Worm (Caenorhabditis elegans) whole organism, L4 larva: Measurements from ENCODE around the gene spp-16.
A peak's percentile ranks its signal among the peaks of the same experiment; 100 is the strongest.

Experiments used
- D1046.2 ChIP-seq: fragments of 200-800 bp; sonication (Bioruptor generic); IDR thresholded peaks from 2 replicates; pipeline ENCODE4 v1.3.6; 2022; ENCODE audit warnings: missing genetic modification characterization, missing compliant biosample characterization
- T26A8.4 ChIP-seq: fragments of 200-800 bp; sonication (Bioruptor generic); IDR thresholded peaks from 2 replicates; pipeline ENCODE4 v1.3.6; 2022; ENCODE audit warnings: missing genetic modification characterization, missing compliant biosample characterization
- Y48G9A.11 ChIP-seq: fragments of 200-800 bp; sonication (Bioruptor generic); IDR thresholded peaks from 2 replicates; pipeline ENCODE4 v1.3.6; 2022; ENCODE audit warnings: missing genetic modification reagents, missing genetic modification characterization, missing compliant biosample characterization
- Y5F2A.4 ChIP-seq: fragments of 200-800 bp; sonication (Bioruptor generic); optimal IDR thresholded peaks from 2 replicates; lab custom pipeline; 2018; ENCODE audit warnings: mild to moderate bottlenecking, missing genetic modification characterization, missing compliant biosample characterization
- ama-1 ChIP-seq: fragments of 150-350 bp; optimal IDR thresholded peaks from 2 replicates; lab custom pipeline; 2014; ENCODE audit warnings: inconsistent platforms, mixed read lengths
- arid-1 ChIP-seq: fragments of 200-800 bp; sonication (Bioruptor generic); conservative IDR thresholded peaks from 2 replicates; pipeline ENCODE4 v1.3.6; 2022; ENCODE audit warnings: missing genetic modification reagents, missing genetic modification characterization, missing compliant biosample characterization
- attf-4 ChIP-seq: sonication (generic microtip); optimal IDR thresholded peaks from 3 replicates; lab custom pipeline; 2017; ENCODE audit warnings: missing biosample characterization, missing genetic modification characterization
- ceh-62 ChIP-seq: sonication (generic microtip); optimal IDR thresholded peaks from 2 replicates; lab custom pipeline; 2017; ENCODE audit warnings: missing biosample characterization, missing genetic modification characterization
- ces-1 ChIP-seq: fragments of 150-350 bp; sonication (generic microtip); optimal IDR thresholded peaks from 4 replicates; lab custom pipeline; 2014; ENCODE audit warnings: missing biosample characterization, missing genetic modification reagents, missing genetic modification characterization
- daf-12 ChIP-seq: fragments of 150-350 bp; optimal IDR thresholded peaks from 2 replicates; lab custom pipeline; 2014; ENCODE audit warnings: missing biosample characterization, missing genetic modification reagents, missing genetic modification characterization
- daf-16 ChIP-seq, 3 experiments: sonication (generic microtip); optimal IDR thresholded peaks; 2 replicates each; lab custom pipeline; 2016 to 2017; ENCODE audit warnings: missing genetic modification characterization in 3 of 3, missing genetic modification reagents in 3 of 3, mild to moderate bottlenecking in 2 of 3, missing compliant biosample characterization in 2 of 3, missing biosample characterization in 1 of 3, moderate library complexity in 1 of 3
- dmd-6 ChIP-seq: fragments of 200-800 bp; sonication (Bioruptor generic); IDR thresholded peaks from 2 replicates; pipeline ENCODE4 v1.3.6; 2022; ENCODE audit warnings: missing genetic modification reagents, missing genetic modification characterization, missing compliant biosample characterization
- dmd-9 ChIP-seq: fragments of 200-800 bp; sonication (Bioruptor generic); IDR thresholded peaks from 2 replicates; pipeline ENCODE4 v1.3.6; 2022; ENCODE audit warnings: missing genetic modification reagents, missing genetic modification characterization, missing compliant biosample characterization
- gei-8 ChIP-seq: fragments of 200-800 bp; sonication (Bioruptor generic); optimal IDR thresholded peaks from 2 replicates; lab custom pipeline; 2018; ENCODE audit warnings: mild to moderate bottlenecking, missing genetic modification characterization, missing compliant biosample characterization
- hlh-11 ChIP-seq: fragments of 200-800 bp; sonication (Bioruptor generic); optimal IDR thresholded peaks from 2 replicates; lab custom pipeline; 2018; ENCODE audit warnings: mild to moderate bottlenecking, missing genetic modification characterization, missing compliant biosample characterization
- lin-1 ChIP-seq: fragments of 200-800 bp; sonication (Bioruptor generic); IDR thresholded peaks from 2 replicates; pipeline ENCODE4 v1.3.6; 2022; ENCODE audit warnings: missing genetic modification reagents, missing genetic modification characterization, missing compliant biosample characterization
- lin-15B ChIP-seq: fragments of 150-350 bp; sonication (generic microtip); optimal IDR thresholded peaks from 3 replicates; lab custom pipeline; 2014; ENCODE audit warnings: missing biosample characterization, missing genetic modification characterization
- lin-29 ChIP-seq: fragments of 200-800 bp; sonication (Bioruptor generic); IDR thresholded peaks from 2 replicates; pipeline ENCODE4 v1.3.6; 2022; ENCODE audit warnings: missing genetic modification reagents, missing genetic modification characterization, missing compliant biosample characterization
- lin-38 ChIP-seq: fragments of 200-800 bp; sonication (Bioruptor generic); IDR thresholded peaks from 2 replicates; pipeline ENCODE4 v1.3.6; 2022; ENCODE audit warnings: missing genetic modification reagents, missing genetic modification characterization, missing compliant biosample characterization
- lsy-2 ChIP-seq, 2 experiments: fragments of 150-350 bp in 1 of 2; sonication (generic microtip) in 1 of 2; optimal IDR thresholded peaks; 2 replicates each; lab custom pipeline; 2014 to 2017; ENCODE audit warnings: missing biosample characterization in 2 of 2, missing genetic modification characterization in 2 of 2
- mdl-1 ChIP-seq, 2 experiments: fragments of 150-350 bp in 1 of 2; sonication (generic microtip) in 1 of 2; optimal IDR thresholded peaks; 2 replicates each; lab custom pipeline; 2014 to 2017; ENCODE audit warnings: missing biosample characterization in 2 of 2, missing genetic modification characterization in 2 of 2
- mes-2 ChIP-seq: sonication (generic microtip); optimal IDR thresholded peaks from 2 replicates; lab custom pipeline; 2016; ENCODE audit warnings: missing genotype, mild to moderate bottlenecking, missing genetic modification characterization, missing compliant biosample characterization; ENCODE audit not compliant: poor library complexity, severe bottlenecking
- mxl-2 ChIP-seq: fragments of 200-800 bp; sonication (Bioruptor generic); conservative IDR thresholded peaks from 2 replicates; pipeline ENCODE4 v1.3.6; 2022; ENCODE audit warnings: missing genetic modification reagents, missing genetic modification characterization, missing compliant biosample characterization
- nhr-10 ChIP-seq: fragments of 150-350 bp; optimal IDR thresholded peaks from 2 replicates; lab custom pipeline; 2014; ENCODE audit warnings: missing biosample characterization, missing genetic modification characterization
- nhr-102 ChIP-seq: sonication (generic microtip); optimal IDR thresholded peaks from 2 replicates; lab custom pipeline; 2016; ENCODE audit warnings: mild to moderate bottlenecking, missing genetic modification characterization, moderate library complexity, missing compliant biosample characterization
- nhr-11 ChIP-seq: fragments of 150-350 bp; optimal IDR thresholded peaks from 2 replicates; lab custom pipeline; 2014; ENCODE audit warnings: missing biosample characterization, missing genetic modification characterization
- nhr-111 ChIP-seq: fragments of 200-800 bp; sonication (Bioruptor generic); optimal IDR thresholded peaks from 2 replicates; lab custom pipeline; 2018; ENCODE audit warnings: mild to moderate bottlenecking, missing genetic modification characterization, missing compliant biosample characterization
- nhr-28 ChIP-seq: fragments of 150-350 bp; optimal IDR thresholded peaks from 2 replicates; lab custom pipeline; 2014; ENCODE audit warnings: missing biosample characterization, missing genetic modification characterization
- nhr-42 ChIP-seq: fragments of 200-800 bp; sonication (Bioruptor generic); IDR thresholded peaks from 2 replicates; pipeline ENCODE4 v1.3.6; 2022; ENCODE audit warnings: missing genetic modification characterization, missing compliant biosample characterization
- nhr-48 ChIP-seq: sonication (generic microtip); optimal IDR thresholded peaks from 2 replicates; lab custom pipeline; 2016; ENCODE audit warnings: mild to moderate bottlenecking, missing genetic modification characterization, missing compliant biosample characterization
- nhr-76 ChIP-seq: fragments of 150-350 bp; optimal IDR thresholded peaks from 2 replicates; lab custom pipeline; 2014; ENCODE audit warnings: missing biosample characterization, missing genetic modification characterization
- nhr-77 ChIP-seq: fragments of 150-350 bp; optimal IDR thresholded peaks from 2 replicates; lab custom pipeline; 2014; ENCODE audit warnings: missing biosample characterization, missing genetic modification characterization
- php-3 ChIP-seq: fragments of 200-800 bp; sonication (Bioruptor generic); IDR thresholded peaks from 2 replicates; pipeline ENCODE4 v1.3.6; 2022; ENCODE audit warnings: missing genetic modification reagents, missing genetic modification characterization, missing compliant biosample characterization
- pqm-1 ChIP-seq: sonication (generic microtip); optimal IDR thresholded peaks from 2 replicates; lab custom pipeline; 2017; ENCODE audit warnings: missing biosample characterization, missing genetic modification characterization
- sdz-12 ChIP-seq: fragments of 200-800 bp; sonication (Bioruptor generic); optimal IDR thresholded peaks from 2 replicates; lab custom pipeline; 2018; ENCODE audit warnings: mild to moderate bottlenecking, missing genetic modification characterization, missing compliant biosample characterization
- skn-1 ChIP-seq: fragments of 150-350 bp; optimal IDR thresholded peaks from 2 replicates; lab custom pipeline; 2014; ENCODE audit warnings: missing biosample characterization, missing genetic modification characterization
- snpc-4 ChIP-seq: fragments of 150-350 bp; optimal IDR thresholded peaks from 2 replicates; lab custom pipeline; 2014; ENCODE audit warnings: missing biosample characterization, missing genetic modification characterization
- spr-1 ChIP-seq: sonication (generic microtip); optimal IDR thresholded peaks from 2 replicates; lab custom pipeline; 2016; ENCODE audit warnings: mild to moderate bottlenecking, missing genetic modification characterization, missing compliant biosample characterization
- spr-3 ChIP-seq: fragments of 200-800 bp; sonication (Bioruptor generic); optimal IDR thresholded peaks from 2 replicates; lab custom pipeline; 2018; ENCODE audit warnings: mild to moderate bottlenecking, missing genetic modification characterization, missing compliant biosample characterization
- unc-62 ChIP-seq, 3 experiments: fragments of 150-350 bp in 1 of 3; sonication (generic microtip); optimal IDR thresholded peaks in 2 of 3; peaks in 1 of 3; 1 replicate in 1 of 3; 2 replicates in 2 of 3; lab custom pipeline; 2014 to 2017; ENCODE audit warnings: missing biosample characterization in 3 of 3, missing genetic modification characterization in 3 of 3, missing genetic modification reagents in 3 of 3, missing genotype in 1 of 3
- vab-7 ChIP-seq: fragments of 200-800 bp; sonication (Bioruptor generic); IDR thresholded peaks from 2 replicates; pipeline ENCODE4 v1.3.6; 2022; ENCODE audit warnings: missing genetic modification reagents, missing genetic modification characterization, missing compliant biosample characterization
- zip-2 ChIP-seq: fragments of 150-350 bp; optimal IDR thresholded peaks from 2 replicates; lab custom pipeline; 2014; ENCODE audit warnings: missing biosample characterization, missing genetic modification characterization
- ztf-7 ChIP-seq: fragments of 150-350 bp; optimal IDR thresholded peaks from 2 replicates; lab custom pipeline; 2014; ENCODE audit warnings: missing biosample characterization, missing genetic modification characterization

The spp-16 gene

DNA sequence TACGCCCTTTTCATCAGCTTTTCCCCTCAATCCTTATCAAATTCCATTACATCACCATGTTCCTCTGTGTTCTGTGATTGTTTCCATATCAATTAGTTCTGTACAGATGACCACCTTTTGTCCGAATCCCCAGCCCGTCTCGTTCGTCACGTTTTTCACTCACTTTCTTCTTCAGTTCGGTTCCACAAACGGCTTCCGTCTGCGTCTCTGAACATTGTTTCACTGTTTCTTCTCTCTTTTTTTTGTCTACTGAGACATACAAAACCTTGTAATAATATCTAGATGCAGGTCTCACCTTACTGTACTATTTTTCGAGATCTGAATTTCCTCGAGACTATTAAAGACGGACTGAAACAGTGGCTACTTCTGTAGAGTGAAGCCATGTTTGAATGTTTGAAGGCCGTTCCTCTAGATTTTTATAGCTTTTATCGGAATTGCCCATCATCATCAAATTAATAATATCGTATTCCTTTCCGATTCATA lies 14.7 kb downstream of the spp-16 start, which contains the start of gene F32D8.3 (continued):
- TF ChIP-seq unc-62 (GFP tag; optimal IDR thresholded peaks at IDR 0.05 in 1 of 2; lab: Kevin White, UChicago): peak in 1 of 2 experiments; percentile 67
- TF ChIP-seq unc-62 (tag; optimal IDR thresholded peaks at IDR 0.05; lab: Kevin White, UChicago): no peak
- TF ChIP-seq ama-1 (lab: Kevin White, UChicago): no peak

DNA sequence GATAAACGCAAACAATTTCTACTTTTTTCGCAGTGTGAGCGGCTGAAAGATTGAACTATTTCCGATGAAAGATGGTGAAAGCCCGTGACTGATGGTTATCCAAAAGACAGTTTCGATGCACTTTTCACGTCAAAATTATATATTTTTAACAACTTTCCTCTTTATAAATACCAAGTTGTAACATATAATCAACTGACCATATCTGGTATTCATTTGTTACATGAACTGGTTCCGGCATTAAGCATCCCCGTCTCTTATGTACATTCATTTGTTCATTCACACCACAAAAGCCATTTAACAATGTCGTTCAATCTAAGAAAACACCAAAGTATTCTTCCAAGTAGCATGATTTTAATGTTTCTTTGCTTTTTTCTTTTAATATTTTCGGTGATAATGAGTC lies 17.6 kb downstream of the spp-16 start, which contains the start of gene F32D8.2:
F32D8.2 (plus strand) TSS at position 301 of the 400 bp plus-strand sequence.
- no peak for TF ChIP-seq lin-29
- TF ChIP-seq nhr-102 (tag; lab: Kevin White, UChicago): no peak
- TF ChIP-seq nhr-10 (tag; lab: Kevin White, UChicago): no peak
- TF ChIP-seq ztf-7 (tag; lab: Kevin White, UChicago): no peak
- no peak for TF ChIP-seq spr-1 (tag; lab: Kevin White, UChicago)
- TF ChIP-seq mdl-1 (tag; optimal IDR thresholded peaks at IDR 0.05; lab: Kevin White, UChicago): no peak
- no peak for TF ChIP-seq mes-2 (tag; lab: Kevin White, UChicago)
- TF ChIP-seq attf-4 (tag; lab: Kevin White, UChicago): no peak
- TF ChIP-seq nhr-42 (GFP tag; lab: Robert Waterston, UW): no peak
- no peak for TF ChIP-seq Y48G9A.11
- TF ChIP-seq dmd-9: no peak
- no peak for TF ChIP-seq ceh-62
- no peak for TF ChIP-seq snpc-4
- no peak for TF ChIP-seq pqm-1
- no peak for TF ChIP-seq nhr-76 (tag; lab: Kevin White, UChicago)
- no peak for TF ChIP-seq nhr-48 (tag; lab: Kevin White, UChicago)
- no peak for TF ChIP-seq mxl-2 (GFP tag; lab: Robert Waterston, UW)
- TF ChIP-seq nhr-11 (tag; lab: Kevin White, UChicago): no peak
- no peak for TF ChIP-seq lin-15B (tag; lab: Kevin White, UChicago)

DNA sequence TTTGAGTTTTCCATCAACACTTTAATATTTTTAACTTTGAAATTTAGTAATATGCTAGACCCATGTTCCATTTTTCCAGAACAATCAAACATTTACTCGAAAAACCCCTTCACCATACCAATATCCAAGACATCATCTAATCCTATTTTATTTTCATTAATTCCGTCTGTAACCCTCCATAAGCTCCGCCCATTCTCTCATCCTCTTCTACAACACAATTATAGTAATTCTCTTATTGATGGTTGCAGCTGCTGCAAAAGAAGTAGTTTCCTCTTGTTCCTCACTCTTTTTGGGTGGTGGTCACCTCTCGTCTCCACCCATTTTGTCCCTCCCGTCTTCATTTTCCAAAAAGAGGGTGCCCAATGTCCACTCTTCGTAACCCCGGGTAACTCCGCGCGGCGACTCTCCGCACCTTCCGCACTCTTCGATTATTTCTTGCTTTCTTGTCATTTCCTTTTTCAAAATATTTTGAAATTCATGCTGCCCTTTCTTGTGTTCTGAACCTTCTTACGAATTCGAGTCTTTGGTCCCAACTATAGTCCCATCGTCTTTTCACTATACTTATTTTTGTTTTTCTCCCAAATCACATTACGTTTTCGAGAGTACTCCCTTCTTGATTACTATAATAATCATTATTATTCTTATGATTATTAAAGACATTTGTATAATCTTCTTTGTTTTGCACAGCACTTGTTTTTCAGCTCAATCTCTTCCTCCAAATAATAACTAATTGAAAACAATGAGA lies 20.8 kb downstream of the spp-16 start, which contains the start of gene F32D8.1:
F32D8.1 (plus strand) TSS at position 695 of the 745 bp plus-strand sequence.
- TF ChIP-seq ces-1 (GFP tag; lab: Kevin White, UChicago): peak; percentile 49
- no peak for TF ChIP-seq pqm-1

DNA sequence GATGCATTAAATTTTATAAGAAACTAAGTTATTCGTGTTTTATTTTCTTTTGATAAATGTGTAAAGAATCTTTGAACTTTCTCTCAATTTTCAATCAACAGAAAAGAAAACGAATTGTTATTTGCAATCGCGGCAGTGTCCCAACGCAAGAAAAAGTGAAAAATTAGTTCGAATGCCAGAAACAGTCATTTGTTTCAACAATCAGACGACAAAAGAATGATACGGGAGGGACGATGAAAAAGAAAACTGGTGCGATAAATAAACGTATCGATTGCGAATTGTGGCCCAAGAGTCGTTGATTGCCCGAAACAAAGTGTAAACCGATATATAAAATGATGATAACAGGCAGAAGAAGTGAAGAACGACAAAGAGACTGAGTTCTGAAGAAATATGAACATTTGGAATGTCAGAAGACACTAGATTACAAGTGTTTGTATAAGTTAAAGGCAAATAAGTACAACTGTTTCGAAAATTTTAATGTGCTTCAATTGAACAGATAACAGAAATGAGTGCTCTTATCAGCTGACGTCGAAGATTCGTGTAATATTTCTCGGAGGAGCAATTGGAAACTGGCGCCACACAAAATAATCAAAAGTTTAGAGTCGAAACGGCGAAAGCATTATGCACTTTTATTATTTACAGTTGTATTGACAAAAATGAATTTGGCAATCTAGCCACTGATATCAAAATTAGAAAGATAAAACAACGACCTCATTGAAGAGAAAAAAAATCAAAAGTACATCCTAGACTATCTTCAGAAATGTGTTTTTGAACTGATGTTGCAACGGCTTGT lies 23.1 kb downstream of the spp-16 start:
- TF ChIP-seq sdz-12 (no peak), arid-1 (GFP tag; lab: Robert Waterston, UW) (no peak), nhr-10 (tag; lab: Kevin White, UChicago) (no peak), dmd-6 (GFP tag; lab: Robert Waterston, UW) (peak; percentile 80), nhr-111 (GFP tag; lab: Kevin White, UChicago) (no peak), nhr-77 (tag; lab: Kevin White, UChicago) (peak; percentile 53), D1046.2 (no peak), lin-38 (GFP tag; lab: Robert Waterston, UW) (no peak), vab-7 (GFP tag; lab: Robert Waterston, UW) (no peak), T26A8.4 (GFP tag; lab: Robert Waterston, UW) (no peak), spr-3 (no peak), Y48G9A.11 (no peak), daf-16 (GFP tag; optimal IDR thresholded peaks at IDR 0.05; lab: Kevin White, UChicago) (no peak), daf-16 (tag; optimal IDR thresholded peaks at IDR 0.05; lab: Kevin White, UChicago) (peak; percentile 97), skn-1 (tag; lab: Kevin White, UChicago) (no peak), php-3 (GFP tag; lab: Robert Waterston, UW) (peak; percentile 79), lin-1 (GFP tag; lab: Robert Waterston, UW) (0 out of 2 replicates have a peak, but pooled peaks have one; percentile 29), lsy-2 (tag; optimal IDR thresholded peaks at IDR 0.05; lab: Kevin White, UChicago) (no peak), attf-4 (tag; lab: Kevin White, UChicago) (no peak), Y5F2A.4 (no peak), zip-2 (no peak), daf-12 (no peak), nhr-28 (tag; lab: Kevin White, UChicago) (peak; percentile 85), gei-8 (GFP tag; lab: Kevin White, UChicago) (no peak), hlh-11 (tag; lab: Kevin White, UChicago) (peak; percentile 84)
